Fruit fly (Drosophila melanogaster) whole organism, embryonic: ENCODE measurements around the gene Moe.

Experiments used
- CG10366 ChIP-seq: fragments of 200-800 bp; sonication (Bioruptor generic); IDR thresholded peaks from 2 replicates; pipeline ENCODE4 v1.3.6; 2022; ENCODE audit warnings: missing biosample characterization, missing genetic modification characterization
- CG10959 ChIP-seq: fragments of 200-800 bp; sonication (Bioruptor generic); IDR thresholded peaks from 2 replicates; pipeline ENCODE4 v1.3.6; 2022; ENCODE audit warnings: missing biosample characterization, missing genetic modification characterization
- CG10979 ChIP-seq: fragments of 200-800 bp; sonication (Bioruptor generic); optimal IDR thresholded peaks from 2 replicates; lab custom pipeline; 2018; ENCODE audit warnings: missing biosample characterization, mild to moderate bottlenecking, missing genetic modification characterization, moderate library complexity
- CG11247 ChIP-seq: fragments of 200-800 bp; sonication (Bioruptor generic); IDR thresholded peaks from 2 replicates; pipeline ENCODE4 v1.3.6; 2022; ENCODE audit warnings: missing biosample characterization, missing genetic modification characterization
- CG12155 ChIP-seq: fragments of 200-800 bp; sonication (Bioruptor generic); optimal IDR thresholded peaks from 3 replicates; lab custom pipeline; 2016; ENCODE audit warnings: missing biosample characterization, missing genetic modification characterization
- CG13424 ChIP-seq: fragments of 200-800 bp; sonication (Bioruptor generic); optimal IDR thresholded peaks from 2 replicates; lab custom pipeline; 2019; ENCODE audit warnings: missing biosample characterization, mild to moderate bottlenecking, missing genetic modification characterization, moderate library complexity
- CG13894 ChIP-seq: fragments of 200-800 bp; sonication (Bioruptor generic); optimal IDR thresholded peaks from 3 replicates; lab custom pipeline; 2018; ENCODE audit warnings: missing biosample characterization, mild to moderate bottlenecking, missing genetic modification characterization, moderate library complexity
- CG17361 ChIP-seq: fragments of 200-800 bp; sonication (Bioruptor generic); IDR thresholded peaks from 3 replicates; pipeline ENCODE4 v1.3.6; 2022; ENCODE audit warnings: missing biosample characterization, missing genetic modification characterization
- CG18619 ChIP-seq: fragments of 200-800 bp; sonication (Bioruptor generic); optimal IDR thresholded peaks from 3 replicates; lab custom pipeline; 2017; ENCODE audit warnings: missing biosample characterization, mild to moderate bottlenecking, missing genetic modification characterization
- CG18764 ChIP-seq: fragments of 200-800 bp; sonication (Bioruptor generic); optimal IDR thresholded peaks from 3 replicates; lab custom pipeline; 2016; ENCODE audit warnings: missing biosample characterization, missing genetic modification characterization
- CG2202 ChIP-seq: fragments of 200-800 bp; sonication (Bioruptor generic); optimal IDR thresholded peaks from 2 replicates; lab custom pipeline; 2018; ENCODE audit warnings: missing biosample characterization, mild to moderate bottlenecking, missing genetic modification characterization
- CG3838 ChIP-seq: fragments of 200-800 bp; sonication (Bioruptor generic); optimal IDR thresholded peaks from 3 replicates; lab custom pipeline; 2016; ENCODE audit warnings: missing biosample characterization, missing genetic modification characterization
- CG4617 ChIP-seq: fragments of 200-800 bp; sonication (Bioruptor generic); optimal IDR thresholded peaks from 3 replicates; lab custom pipeline; 2016; ENCODE audit warnings: missing biosample characterization, missing genetic modification characterization, borderline replicate concordance
- CG4730 ChIP-seq: fragments of 200-800 bp; sonication (Bioruptor generic); IDR thresholded peaks from 2 replicates; pipeline ENCODE4 v1.3.6; 2022; ENCODE audit warnings: missing biosample characterization, missing genetic modification characterization
- CG6254 ChIP-seq: fragments of 200-800 bp; sonication (Bioruptor generic); optimal IDR thresholded peaks from 3 replicates; lab custom pipeline; 2017; ENCODE audit warnings: mild to moderate bottlenecking, missing biosample characterization, missing genetic modification reagents, missing genetic modification characterization
- CG7556 ChIP-seq: fragments of 200-800 bp; sonication (Bioruptor generic); optimal IDR thresholded peaks from 2 replicates; lab custom pipeline; 2017; ENCODE audit warnings: missing biosample characterization, mild to moderate bottlenecking, missing genetic modification characterization
- D ChIP-seq, 2 experiments: fragments of 200-800 bp in 1 of 2; fragments of >200 bp in 1 of 2; sonication (Bioruptor generic) in 1 of 2; optimal IDR thresholded peaks; 2 replicates in 1 of 2; 3 replicates in 1 of 2; lab custom pipeline; 2017; ENCODE audit warnings: mild to moderate bottlenecking in 1 of 2, missing biosample characterization in 1 of 2, missing genetic modification characterization in 1 of 2, missing genetic modification reagents in 1 of 2
- D19A ChIP-seq: fragments of 200-800 bp; optimal IDR thresholded peaks from 3 replicates; lab custom pipeline; 2019; ENCODE audit warnings: missing biosample characterization, mild to moderate bottlenecking, missing genetic modification characterization, moderate library complexity
- Deaf1 ChIP-seq: fragments of 200-800 bp; optimal IDR thresholded peaks from 3 replicates; lab custom pipeline; 2019; ENCODE audit warnings: missing biosample characterization, mild to moderate bottlenecking, missing genetic modification characterization, moderate library complexity
- Dek ChIP-seq: fragments of 200-800 bp; sonication (Bioruptor generic); optimal IDR thresholded peaks from 3 replicates; lab custom pipeline; 2019; ENCODE audit warnings: missing biosample characterization, mild to moderate bottlenecking, missing genetic modification characterization, moderate library complexity
- Hmr ChIP-seq: fragments of 200-800 bp; sonication (Bioruptor generic); optimal IDR thresholded peaks from 3 replicates; lab custom pipeline; 2017; ENCODE audit warnings: mild to moderate bottlenecking, missing biosample characterization, missing genetic modification reagents, missing genetic modification characterization
- Hr3 ChIP-seq: fragments of 200-800 bp; sonication (Bioruptor generic); optimal IDR thresholded peaks from 3 replicates; lab custom pipeline; 2016; ENCODE audit warnings: missing biosample characterization, missing genetic modification characterization
- Hr51 ChIP-seq, 2 experiments: fragments of 200-800 bp; sonication (Bioruptor generic); optimal IDR thresholded peaks; 2 replicates in 1 of 2; 3 replicates in 1 of 2; lab custom pipeline; 2016 to 2018; ENCODE audit warnings: missing biosample characterization in 2 of 2, missing genetic modification characterization in 2 of 2, mild to moderate bottlenecking in 1 of 2, moderate library complexity in 1 of 2
- Lim3 ChIP-seq: fragments of 200-800 bp; sonication (Bioruptor generic); IDR thresholded peaks from 2 replicates; pipeline ENCODE4 v1.3.6; 2022; ENCODE audit warnings: missing biosample characterization, missing genetic modification characterization
- Med ChIP-seq: fragments of 200-800 bp; sonication (Bioruptor generic); peaks from one replicate; lab custom pipeline; 2016; ENCODE audit warnings: missing biosample characterization, missing genetic modification characterization, mild to moderate bottlenecking, inconsistent platforms, moderate library complexity
- Opbp ChIP-seq: fragments of 200-800 bp; sonication (Bioruptor generic); IDR thresholded peaks from 3 replicates; pipeline ENCODE4 v1.3.6; 2022; ENCODE audit warnings: missing biosample characterization, missing genetic modification characterization; ENCODE audit not compliant: partially characterized antibody
- PHDP ChIP-seq: fragments of 200-800 bp; sonication (Bioruptor generic); optimal IDR thresholded peaks from 3 replicates; lab custom pipeline; 2018; ENCODE audit warnings: missing biosample characterization, mild to moderate bottlenecking, missing genetic modification characterization, moderate library complexity
- Pdp1 ChIP-seq, 2 experiments: fragments of 200-800 bp; sonication (Bioruptor generic); optimal IDR thresholded peaks; 3 replicates each; lab custom pipeline; 2016; ENCODE audit warnings: missing biosample characterization in 2 of 2, missing genetic modification characterization in 2 of 2, mild to moderate bottlenecking in 1 of 2, moderate library complexity in 1 of 2
- Poxn ChIP-seq: fragments of 200-800 bp; sonication (Bioruptor generic); IDR thresholded peaks from 2 replicates; pipeline ENCODE4 v1.3.6; 2022; ENCODE audit warnings: missing biosample characterization, missing genetic modification characterization
- Sin3A ChIP-seq: fragments of >200 bp; optimal IDR thresholded peaks from 2 replicates; lab custom pipeline; 2018
- Sox100B ChIP-seq: fragments of 200-800 bp; sonication (Bioruptor generic); optimal IDR thresholded peaks from 3 replicates; lab custom pipeline; 2018; ENCODE audit warnings: missing biosample characterization, mild to moderate bottlenecking, missing genetic modification characterization
- Taf1 ChIP-seq: fragments of 200-800 bp; sonication (Bioruptor generic); IDR thresholded peaks from 2 replicates; pipeline ENCODE4 v1.3.6; 2022; ENCODE audit warnings: missing biosample characterization, missing genetic modification characterization
- Usf ChIP-seq: fragments of 200-800 bp; sonication (Bioruptor generic); optimal IDR thresholded peaks from 2 replicates; lab custom pipeline; 2017; ENCODE audit warnings: missing genotype, missing biosample characterization, missing genetic modification characterization
- disco-r ChIP-seq: fragments of 200-800 bp; sonication (Bioruptor generic); optimal IDR thresholded peaks from 2 replicates; lab custom pipeline; 2016; ENCODE audit warnings: missing biosample characterization, missing genetic modification characterization
- fd3F ChIP-seq: fragments of 200-800 bp; sonication (Bioruptor generic); optimal IDR thresholded peaks from 2 replicates; lab custom pipeline; 2018; ENCODE audit warnings: missing biosample characterization, mild to moderate bottlenecking, missing genetic modification characterization, moderate library complexity
- hb ChIP-seq: fragments of 200-800 bp; sonication (Bioruptor generic); IDR thresholded peaks from 3 replicates; pipeline ENCODE4 v1.3.6; 2022; ENCODE audit warnings: missing biosample characterization, missing genetic modification characterization; ENCODE audit not compliant: partially characterized antibody
- hbn ChIP-seq: fragments of 200-800 bp; sonication (Bioruptor generic); IDR thresholded peaks from 2 replicates; pipeline ENCODE4 v1.3.6; 2022; ENCODE audit warnings: missing biosample characterization, missing genetic modification characterization; ENCODE audit not compliant: partially characterized antibody
- jigr1 ChIP-seq: fragments of 200-800 bp; sonication (Bioruptor generic); IDR thresholded peaks from 3 replicates; pipeline ENCODE4 v1.3.6; 2022; ENCODE audit warnings: missing biosample characterization, missing genetic modification characterization
- maf-S ChIP-seq: fragments of 200-800 bp; sonication (Bioruptor generic); optimal IDR thresholded peaks from 2 replicates; lab custom pipeline; 2016; ENCODE audit warnings: missing biosample characterization, missing genetic modification characterization
- otp ChIP-seq: fragments of 200-800 bp; sonication (Bioruptor generic); IDR thresholded peaks from 3 replicates; pipeline ENCODE4, ENCODE4 v1.3.6; 2022; ENCODE audit warnings: missing biosample characterization, missing genetic modification characterization
- pros ChIP-seq: fragments of 200-800 bp; sonication (Bioruptor generic); optimal IDR thresholded peaks from 3 replicates; lab custom pipeline; 2019; ENCODE audit warnings: missing biosample characterization, mild to moderate bottlenecking, missing genetic modification characterization, moderate library complexity
- sd ChIP-seq: fragments of 200-800 bp; sonication (Bioruptor generic); optimal IDR thresholded peaks from 3 replicates; lab custom pipeline; 2018; ENCODE audit warnings: missing biosample characterization, mild to moderate bottlenecking, missing genetic modification characterization, moderate library complexity
- slou ChIP-seq: fragments of 200-800 bp; sonication (Bioruptor generic); optimal IDR thresholded peaks from 3 replicates; lab custom pipeline; 2016; ENCODE audit warnings: missing biosample characterization, missing genetic modification characterization
- stc ChIP-seq: fragments of 200-800 bp; sonication (Bioruptor generic); IDR thresholded peaks from 2 replicates; pipeline ENCODE4 v1.3.6; 2022; ENCODE audit warnings: missing biosample characterization, missing genetic modification characterization
- tll ChIP-seq, 2 experiments: fragments of 200-800 bp in 1 of 2; fragments of >200 bp in 1 of 2; sonication (Bioruptor generic) in 1 of 2; optimal IDR thresholded peaks; 2 replicates each; lab custom pipeline; 2017 to 2019; ENCODE audit warnings: missing biosample characterization in 2 of 2, missing genetic modification characterization in 2 of 2, mild to moderate bottlenecking in 1 of 2, moderate library complexity in 1 of 2
- unc-4 ChIP-seq: fragments of 200-800 bp; sonication (Bioruptor generic); IDR thresholded peaks from 2 replicates; pipeline ENCODE4 v1.3.6; 2022; ENCODE audit warnings: missing biosample characterization, missing genetic modification characterization; ENCODE audit not compliant: partially characterized antibody
- unpg ChIP-seq: fragments of 200-800 bp; sonication (Bioruptor generic); optimal IDR thresholded peaks from 3 replicates; lab custom pipeline; 2018; ENCODE audit warnings: missing biosample characterization, mild to moderate bottlenecking, missing genetic modification characterization, moderate library complexity
- zen2 ChIP-seq: fragments of 200-800 bp; sonication (Bioruptor generic); IDR thresholded peaks from 3 replicates; pipeline ENCODE4 v1.3.6; 2022; ENCODE audit warnings: missing biosample characterization, missing genetic modification characterization; ENCODE audit not compliant: partially characterized antibody

Moe gene

DNA sequence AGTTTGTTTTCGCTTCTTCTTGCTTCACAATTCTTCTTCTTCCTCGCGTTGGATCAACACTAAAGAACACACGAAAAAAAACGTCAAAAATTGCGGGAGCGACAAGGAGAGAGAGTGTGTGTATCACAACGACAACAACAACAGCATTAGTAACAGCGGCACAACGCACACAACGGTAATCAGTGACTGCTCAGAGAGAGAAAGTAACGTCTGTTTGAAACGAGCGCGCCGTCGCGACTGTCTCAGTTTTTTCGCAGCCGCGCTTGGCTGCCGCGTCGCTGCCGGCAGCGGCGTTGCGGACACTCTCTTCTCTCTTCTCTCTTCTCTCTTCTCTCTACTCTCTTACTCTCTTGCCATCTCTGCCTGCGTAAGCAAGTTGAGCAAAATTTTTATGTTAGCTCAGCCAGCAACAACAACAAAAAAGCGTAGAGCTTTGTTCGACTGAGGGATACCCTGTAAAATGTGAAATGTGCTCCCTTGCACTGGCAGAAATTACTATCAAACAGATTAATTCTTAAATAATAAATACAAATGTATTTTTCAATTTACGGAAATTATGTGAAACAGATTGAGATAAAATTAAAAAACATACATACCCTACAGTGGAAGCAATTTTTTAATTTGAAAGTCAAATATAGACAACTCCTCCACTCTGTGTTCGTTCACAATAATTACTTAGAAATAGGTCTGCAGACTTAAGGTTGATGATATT, 6.4 kb downstream of the Moe start (continued):
- TF ChIP-seq CG7556 (GFP tag; lab: Kevin White, UChicago) (peak; percentile 68), hb (GFP tag; lab: Robert Waterston, UW) (no peak), Taf1 (GFP tag; lab: Robert Waterston, UW) (no peak), fd3F (peak; percentile 60), D (optimal IDR thresholded peaks at IDR 0.05; lab: Kevin White, UChicago) (no peak), D (GFP tag; optimal IDR thresholded peaks at IDR 0.05; lab: Kevin White, UChicago) (peak; percentile 66), CG10979 (tag; lab: Kevin White, UChicago) (peak; percentile 63), Pdp1 (GFP tag; optimal IDR thresholded peaks at IDR 0.05; lab: Kevin White, UChicago) (peak; percentile 49 to 76), Med (peak; percentile 92), CG18619 (peak; percentile 53), CG2202 (peak; percentile 31), stc (GFP tag; lab: Robert Waterston, UW) (peak; percentile 56), maf-S (GFP tag; lab: Kevin White, UChicago) (peak; percentile 20), CG4730 (GFP tag; lab: Robert Waterston, UW) (peak; percentile 73), CG12155 (GFP tag; lab: Kevin White, UChicago) (peak; percentile 68), D19A (peak; percentile 91), Usf (no peak), PHDP (tag; lab: Kevin White, UChicago) (peak; percentile 73), Hr51 (GFP tag; optimal IDR thresholded peaks at IDR 0.05; lab: Kevin White, UChicago) (peak; percentile 10 to 86), CG10959 (0 out of 2 replicates have a peak, but pooled peaks have one; percentile 30), hbn (GFP tag; lab: Robert Waterston, UW) (no peak), slou (no peak), CG4617 (GFP tag; lab: Kevin White, UChicago) (no peak), jigr1 (no peak), CG11247 (GFP tag; lab: Robert Waterston, UW) (peak; percentile 43), Sox100B (peak; percentile 72), unc-4 (peak; percentile 33), tll (GFP tag; optimal IDR thresholded peaks at IDR 0.05; lab: Kevin White, UChicago) (no peak), Lim3 (GFP tag; lab: Robert Waterston, UW) (no peak), Hmr (GFP tag; lab: Kevin White, UChicago) (peak; percentile 69), Poxn (GFP tag; lab: Robert Waterston, UW) (no peak), CG13424 (tag; lab: Kevin White, UChicago) (peak; percentile 67), otp (GFP tag; lab: Robert Waterston, UW) (peak; percentile 63), zen2 (no peak), Deaf1 (tag; lab: Kevin White, UChicago) (peak; percentile 31), unpg (GFP tag; lab: Kevin White, UChicago) (peak; percentile 68), sd (tag; lab: Kevin White, UChicago) (no peak), disco-r (GFP tag; lab: Kevin White, UChicago) (peak; percentile 11), Dek (tag; lab: Kevin White, UChicago) (peak; percentile 71), CG18764 (peak; percentile 41), CG17361 (peak; percentile 75), CG13894 (tag; lab: Kevin White, UChicago) (no peak), pros (GFP tag; lab: Kevin White, UChicago) (peak; percentile 50), CG6254 (GFP tag; lab: Kevin White, UChicago) (peak; percentile 15), CG10366 (GFP tag; lab: Robert Waterston, UW) (peak; percentile 69), Opbp (GFP tag; lab: Robert Waterston, UW) (peak; percentile 33; the same call in 1 of the 3 replicates), Sin3A (lab: Kevin White, UChicago) (no peak), CG3838 (GFP tag; lab: Kevin White, UChicago) (no peak), Hr3 (GFP tag; lab: Kevin White, UChicago) (peak; percentile 66)
